Fruit fly (Drosophila melanogaster): Measurements from ENCODE around the gene CG4950.

dm6 chr3L:16281880-16282556 lies 14.1 kb upstream of the CG4950 start, which contains the start of gene CG13049:
- TF ChIP-seq dsx (GFP tag; optimal IDR thresholded peaks at IDR 0.05; ENCODE audit: poor library complexity, severe bottlenecking) = no peak
- TF ChIP-seq net (GFP tag; optimal IDR thresholded peaks at IDR 0.05) = no peak
- no peak for TF ChIP-seq Eip78C (GFP tag)
- no peak for TF ChIP-seq svp (GFP tag)
- no peak for TF ChIP-seq CG6276 (GFP tag; optimal IDR thresholded peaks at IDR 0.05)
- no peak for TF ChIP-seq vri (GFP tag; optimal IDR thresholded peaks at IDR 0.05)
- no peak for TF ChIP-seq CG3032 (tag; optimal IDR thresholded peaks at IDR 0.05)
